Fruit fly (Drosophila melanogaster) whole organism, embryonic: Measurements from ENCODE around the gene CG32246.

Source experiments
- Ada2b ChIP-seq: fragments of 200-800 bp; sonication (Bioruptor generic); IDR thresholded peaks from 2 replicates; pipeline ENCODE4 v1.3.6; 2022; ENCODE audit warnings: missing biosample characterization, missing genetic modification characterization
- B-H2 ChIP-seq: fragments of 200-800 bp; sonication (Bioruptor generic); optimal IDR thresholded peaks from 2 replicates; lab custom pipeline; 2018; ENCODE audit warnings: missing biosample characterization, mild to moderate bottlenecking, missing genetic modification characterization
- CG10274 ChIP-seq: fragments of 200-800 bp; sonication (Bioruptor generic); optimal IDR thresholded peaks from 3 replicates; lab custom pipeline; 2017; ENCODE audit warnings: missing biosample characterization, mild to moderate bottlenecking, missing genetic modification characterization
- CG10366 ChIP-seq: fragments of 200-800 bp; sonication (Bioruptor generic); IDR thresholded peaks from 2 replicates; pipeline ENCODE4 v1.3.6; 2022; ENCODE audit warnings: missing biosample characterization, missing genetic modification characterization
- CG11093 ChIP-seq: fragments of 200-800 bp; sonication (Bioruptor generic); IDR thresholded peaks from 3 replicates; pipeline ENCODE4 v1.3.6; 2022; ENCODE audit warnings: missing biosample characterization, missing genetic modification characterization
- CG12155 ChIP-seq: fragments of 200-800 bp; sonication (Bioruptor generic); optimal IDR thresholded peaks from 3 replicates; lab custom pipeline; 2016; ENCODE audit warnings: missing biosample characterization, missing genetic modification characterization
- CG12236 ChIP-seq: fragments of 200-800 bp; sonication (Bioruptor generic); optimal IDR thresholded peaks from 2 replicates; lab custom pipeline; 2016; ENCODE audit warnings: missing biosample characterization, missing genetic modification characterization
- CG14050 ChIP-seq: fragments of 200-800 bp; sonication (Bioruptor generic); IDR thresholded peaks from 3 replicates; pipeline ENCODE4 v1.3.6; 2022; ENCODE audit warnings: missing biosample characterization, missing genetic modification characterization
- CG15011 ChIP-seq: fragments of 200-800 bp; sonication (Bioruptor generic); optimal IDR thresholded peaks from 3 replicates; lab custom pipeline; 2018; ENCODE audit warnings: missing biosample characterization, mild to moderate bottlenecking, missing genetic modification characterization
- CG1602 ChIP-seq: fragments of 200-800 bp; sonication (Bioruptor generic); optimal IDR thresholded peaks from 3 replicates; lab custom pipeline; 2016; ENCODE audit warnings: missing biosample characterization, missing genetic modification characterization
- CG17328 ChIP-seq: fragments of 200-800 bp; sonication (Bioruptor generic); IDR thresholded peaks from 2 replicates; pipeline ENCODE4 v1.3.6; 2022; ENCODE audit warnings: missing biosample characterization, missing genetic modification characterization
- CG2129 ChIP-seq: fragments of 200-800 bp; sonication (Bioruptor generic); IDR thresholded peaks from 2 replicates; pipeline ENCODE4 v1.3.6; 2022; ENCODE audit warnings: missing biosample characterization, missing genetic modification characterization; ENCODE audit not compliant: partially characterized antibody
- CG30403 ChIP-seq: fragments of 200-800 bp; sonication (Bioruptor generic); optimal IDR thresholded peaks from 3 replicates; lab custom pipeline; 2016; ENCODE audit warnings: missing biosample characterization, missing genetic modification characterization
- CG3995 ChIP-seq: fragments of 200-800 bp; sonication (Bioruptor generic); optimal IDR thresholded peaks from 3 replicates; lab custom pipeline; 2016; ENCODE audit warnings: missing biosample characterization, missing genetic modification characterization
- CG4707 ChIP-seq: fragments of 200-800 bp; sonication (Bioruptor generic); optimal IDR thresholded peaks from 2 replicates; lab custom pipeline; 2018; ENCODE audit warnings: missing biosample characterization, mild to moderate bottlenecking, missing genetic modification characterization, moderate library complexity
- CG7271 ChIP-seq: fragments of 200-800 bp; sonication (Bioruptor generic); optimal IDR thresholded peaks from 2 replicates; lab custom pipeline; 2018; ENCODE audit warnings: missing biosample characterization, mild to moderate bottlenecking, missing genetic modification characterization, moderate library complexity
- CG8478 ChIP-seq: fragments of >200 bp; optimal IDR thresholded peaks from 2 replicates; lab custom pipeline; 2018
- Dfd ChIP-seq, 2 experiments: fragments of >200 bp; optimal IDR thresholded peaks; 2 replicates each; lab custom pipeline; 2017; ENCODE audit warnings: missing biosample characterization in 2 of 2, missing genetic modification characterization in 2 of 2
- HLH3B ChIP-seq: fragments of 200-800 bp; sonication (Bioruptor generic); IDR thresholded peaks from 2 replicates; pipeline ENCODE4 v1.3.6; 2022; ENCODE audit warnings: missing biosample characterization, missing genetic modification characterization
- HmgD ChIP-seq: fragments of 200-800 bp; sonication (Bioruptor generic); optimal IDR thresholded peaks from 3 replicates; lab custom pipeline; 2016; ENCODE audit warnings: missing biosample characterization, missing genetic modification characterization
- Lpt ChIP-seq: fragments of >200 bp; optimal IDR thresholded peaks from 2 replicates; lab custom pipeline; 2018; ENCODE audit warnings: missing biosample characterization, missing genetic modification characterization
- Vsx1 ChIP-seq: fragments of 200-800 bp; sonication (Bioruptor generic); optimal IDR thresholded peaks from 2 replicates; lab custom pipeline; 2017; ENCODE audit warnings: missing biosample characterization, mild to moderate bottlenecking, missing genetic modification characterization, missing genetic modification reagents
- amos ChIP-seq: fragments of 200-800 bp; sonication (Bioruptor generic); IDR thresholded peaks from 2 replicates; pipeline ENCODE4 v1.3.6; 2022; ENCODE audit warnings: missing biosample characterization, missing genetic modification characterization; ENCODE audit not compliant: partially characterized antibody
- aop ChIP-seq: fragments of 200-800 bp; sonication (Bioruptor generic); IDR thresholded peaks from 2 replicates; pipeline ENCODE4 v1.3.6; 2022; ENCODE audit warnings: missing biosample characterization, missing genetic modification characterization
- cas ChIP-seq: fragments of 200-800 bp; sonication (Bioruptor generic); IDR thresholded peaks from 2 replicates; pipeline ENCODE4 v1.3.6; 2022; ENCODE audit warnings: missing biosample characterization, missing genetic modification characterization
- crc ChIP-seq: fragments of 200-800 bp; sonication (Bioruptor generic); optimal IDR thresholded peaks from 2 replicates; lab custom pipeline; 2016; ENCODE audit warnings: missing biosample characterization, missing genetic modification characterization
- disco-r ChIP-seq: fragments of 200-800 bp; sonication (Bioruptor generic); optimal IDR thresholded peaks from 2 replicates; lab custom pipeline; 2016; ENCODE audit warnings: missing biosample characterization, missing genetic modification characterization
- dmrt11E ChIP-seq: fragments of 200-800 bp; sonication (Bioruptor generic); optimal IDR thresholded peaks from 3 replicates; lab custom pipeline; 2018; ENCODE audit warnings: missing biosample characterization, mild to moderate bottlenecking, missing genetic modification characterization, moderate library complexity
- emc ChIP-seq: fragments of 200-800 bp; sonication (Bioruptor generic); optimal IDR thresholded peaks from 2 replicates; lab custom pipeline; 2016; ENCODE audit warnings: missing biosample characterization, missing genetic modification characterization
- ewg ChIP-seq: fragments of 200-800 bp; sonication (Bioruptor generic); optimal IDR thresholded peaks from 3 replicates; lab custom pipeline; 2017; ENCODE audit warnings: mild to moderate bottlenecking, missing biosample characterization, missing genetic modification reagents, missing genetic modification characterization
- fd3F ChIP-seq: fragments of 200-800 bp; sonication (Bioruptor generic); optimal IDR thresholded peaks from 2 replicates; lab custom pipeline; 2018; ENCODE audit warnings: missing biosample characterization, mild to moderate bottlenecking, missing genetic modification characterization, moderate library complexity
- gem ChIP-seq: fragments of 200-800 bp; sonication (Bioruptor generic); optimal IDR thresholded peaks from 2 replicates; lab custom pipeline; 2019; ENCODE audit warnings: missing biosample characterization, mild to moderate bottlenecking, missing genetic modification characterization, moderate library complexity
- hb ChIP-seq: fragments of 200-800 bp; sonication (Bioruptor generic); IDR thresholded peaks from 3 replicates; pipeline ENCODE4 v1.3.6; 2022; ENCODE audit warnings: missing biosample characterization, missing genetic modification characterization; ENCODE audit not compliant: partially characterized antibody
- jigr1 ChIP-seq: fragments of 200-800 bp; sonication (Bioruptor generic); IDR thresholded peaks from 3 replicates; pipeline ENCODE4 v1.3.6; 2022; ENCODE audit warnings: missing biosample characterization, missing genetic modification characterization
- kay ChIP-seq: fragments of 200-800 bp; sonication (Bioruptor generic); optimal IDR thresholded peaks from 2 replicates; lab custom pipeline; 2016; ENCODE audit warnings: missing biosample characterization, missing genetic modification characterization
- lilli ChIP-seq: fragments of 200-800 bp; sonication (Bioruptor generic); optimal IDR thresholded peaks from 3 replicates; lab custom pipeline; 2016; ENCODE audit warnings: missing biosample characterization, missing genetic modification characterization
- peb ChIP-seq: fragments of 200-800 bp; sonication (Bioruptor generic); IDR thresholded peaks from 2 replicates; pipeline ENCODE4 v1.3.6; 2022; ENCODE audit warnings: missing biosample characterization, missing genetic modification characterization
- psq ChIP-seq: fragments of 200-800 bp; sonication (Bioruptor generic); optimal IDR thresholded peaks from 2 replicates; lab custom pipeline; 2017; ENCODE audit warnings: missing biosample characterization, missing genetic modification characterization
- run ChIP-seq: fragments of 200-800 bp; sonication (Bioruptor generic); optimal IDR thresholded peaks from 3 replicates; lab custom pipeline; 2018; ENCODE audit warnings: missing biosample characterization, mild to moderate bottlenecking, missing genetic modification characterization
- sc ChIP-seq, 3 experiments: fragments of >200 bp in 2 of 3; fragments of 200-800 bp in 1 of 3; sonication (Bioruptor generic) in 1 of 3; optimal IDR thresholded peaks; 2 replicates in 2 of 3; 3 replicates in 1 of 3; lab custom pipeline; 2017; ENCODE audit warnings: mild to moderate bottlenecking in 1 of 3, missing biosample characterization in 1 of 3, missing genetic modification characterization in 1 of 3, missing genetic modification reagents in 1 of 3
- sima ChIP-seq: fragments of 200-800 bp; sonication (Bioruptor generic); optimal IDR thresholded peaks from 2 replicates; lab custom pipeline; 2016; ENCODE audit warnings: missing biosample characterization, missing genetic modification characterization
- slou ChIP-seq: fragments of 200-800 bp; sonication (Bioruptor generic); optimal IDR thresholded peaks from 3 replicates; lab custom pipeline; 2016; ENCODE audit warnings: missing biosample characterization, missing genetic modification characterization
- sna ChIP-seq: fragments of 200-800 bp; sonication (Bioruptor generic); IDR thresholded peaks from 2 replicates; pipeline ENCODE4 v1.3.6; 2022; ENCODE audit warnings: missing biosample characterization, missing genetic modification characterization; ENCODE audit not compliant: partially characterized antibody
- ssp ChIP-seq: fragments of 200-800 bp; sonication (Bioruptor generic); IDR thresholded peaks from 2 replicates; pipeline ENCODE4 v1.3.6; 2022; ENCODE audit warnings: missing biosample characterization, missing genetic modification characterization
- stwl ChIP-seq: fragments of 200-800 bp; sonication (Bioruptor generic); optimal IDR thresholded peaks from 3 replicates; lab custom pipeline; 2018; ENCODE audit warnings: missing biosample characterization, mild to moderate bottlenecking, missing genetic modification characterization, moderate library complexity
- tll ChIP-seq, 2 experiments: fragments of 200-800 bp in 1 of 2; fragments of >200 bp in 1 of 2; sonication (Bioruptor generic) in 1 of 2; optimal IDR thresholded peaks; 2 replicates each; lab custom pipeline; 2017 to 2019; ENCODE audit warnings: missing biosample characterization in 2 of 2, missing genetic modification characterization in 2 of 2, mild to moderate bottlenecking in 1 of 2, moderate library complexity in 1 of 2
- trem ChIP-seq: fragments of 200-800 bp; optimal IDR thresholded peaks from 3 replicates; lab custom pipeline; 2019; ENCODE audit warnings: missing biosample characterization, mild to moderate bottlenecking, missing genetic modification characterization, moderate library complexity
- tx ChIP-seq: fragments of 200-800 bp; sonication (Bioruptor generic); optimal IDR thresholded peaks from 2 replicates; lab custom pipeline; 2016; ENCODE audit warnings: missing biosample characterization, missing genetic modification characterization
- wdn ChIP-seq: fragments of 200-800 bp; sonication (Bioruptor generic); IDR thresholded peaks from 2 replicates; pipeline ENCODE4 v1.3.6; 2022; ENCODE audit warnings: missing biosample characterization, missing genetic modification characterization

Gene CG32246

DNA sequence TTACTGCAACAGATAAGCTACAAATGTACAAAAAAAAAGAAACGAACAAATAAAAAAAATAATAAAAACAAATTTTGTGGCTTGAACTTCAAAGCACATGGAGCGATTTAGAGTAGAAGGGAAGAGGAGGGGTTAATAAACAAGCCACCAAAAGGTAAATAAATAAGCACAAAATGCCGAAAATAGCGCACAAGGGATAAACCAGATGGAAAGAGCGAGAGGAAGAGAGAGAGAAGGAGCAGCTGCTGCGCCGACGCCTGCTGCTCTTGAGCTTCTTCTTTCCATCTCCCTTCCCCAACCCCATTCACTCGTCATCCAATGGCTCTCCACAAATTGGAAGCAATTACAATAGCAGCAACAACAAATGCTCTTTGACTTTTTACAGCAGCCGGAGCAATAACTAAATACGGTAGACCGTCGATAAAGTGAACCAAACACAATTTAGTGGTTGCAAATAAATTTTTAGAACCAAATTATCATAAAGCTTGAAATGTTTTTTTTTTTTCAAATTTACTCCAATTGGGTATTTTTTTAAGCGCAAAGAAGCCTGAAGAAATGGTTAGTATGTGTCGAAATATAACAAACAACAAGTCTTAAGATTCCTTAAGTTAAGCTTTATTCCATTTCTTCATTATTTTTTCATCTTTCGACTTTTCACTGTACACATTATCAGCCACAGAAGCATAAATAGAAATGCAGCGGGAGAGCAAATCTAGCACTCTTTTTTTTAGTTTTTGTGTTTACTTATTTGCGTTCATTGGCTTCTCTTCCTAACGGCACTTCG lies 3.5 kb downstream of the CG32246 start (continued):
- TF ChIP-seq jigr1 (peak; percentile 73; the same call in 1 of the 3 replicates), hb (GFP tag; lab: Robert Waterston, UW) (no peak), aop (0 out of 2 replicates have a peak, but pooled peaks have one; percentile 61), CG4707 (GFP tag; lab: Kevin White, UChicago) (peak; percentile 47), CG14050 (GFP tag; lab: Robert Waterston, UW) (peak; percentile 83), cas (GFP tag; lab: Robert Waterston, UW) (peak; percentile 63; the same call in 1 of the 2 replicates), ewg (GFP tag; lab: Kevin White, UChicago) (peak; percentile 88), CG10366 (peak; percentile 85), Ada2b (GFP tag; lab: Robert Waterston, UW) (peak; percentile 88), trem (tag; lab: Kevin White, UChicago) (peak; percentile 56), ssp (GFP tag; lab: Robert Waterston, UW) (peak; percentile 70), CG3995 (GFP tag; lab: Kevin White, UChicago) (peak; percentile 59), Lpt (GFP tag; lab: Kevin White, UChicago) (no peak), sima (peak; percentile 50), kay (GFP tag; lab: Kevin White, UChicago) (peak; percentile 87), lilli (GFP tag; lab: Kevin White, UChicago) (peak; percentile 91), CG17328 (GFP tag; lab: Robert Waterston, UW) (peak; percentile 86), amos (no peak), gem (tag; lab: Kevin White, UChicago) (peak; percentile 90), CG10274 (GFP tag; lab: Kevin White, UChicago) (peak; percentile 69), run (tag; lab: Kevin White, UChicago) (peak; percentile 34), CG1602 (peak; percentile 87), psq (peak; percentile 46), slou (peak; percentile 66), B-H2 (GFP tag; lab: Kevin White, UChicago) (peak; percentile 35), CG15011 (peak; percentile 83), HmgD (GFP tag; lab: Kevin White, UChicago) (peak; percentile 64), CG12236 (GFP tag; lab: Kevin White, UChicago) (peak; percentile 83), CG12155 (GFP tag; lab: Kevin White, UChicago) (peak; percentile 74), crc (peak; percentile 86), Dfd (GFP tag; optimal IDR thresholded peaks at IDR 0.05; lab: Kevin White, UChicago) (no peak), Vsx1 (peak; percentile 40), CG8478 (lab: Kevin White, UChicago) (no peak), disco-r (GFP tag; lab: Kevin White, UChicago) (peak; percentile 54), peb (GFP tag; lab: Robert Waterston, UW) (peak; percentile 71), dmrt11E (tag; lab: Kevin White, UChicago) (peak; percentile 85), sna (no peak), sc (optimal IDR thresholded peaks at IDR 0.05; lab: Kevin White, UChicago) (no peak), sc (GFP tag; optimal IDR thresholded peaks at IDR 0.05; lab: Kevin White, UChicago) (peak; percentile 75), CG30403 (GFP tag; lab: Kevin White, UChicago) (peak; percentile 87), stwl (tag; lab: Kevin White, UChicago) (no peak), CG7271 (no peak), emc (GFP tag; lab: Kevin White, UChicago) (peak; percentile 65), fd3F (GFP tag; lab: Kevin White, UChicago) (peak; percentile 86), HLH3B (GFP tag; lab: Robert Waterston, UW) (peak; percentile 86), tx (GFP tag; lab: Kevin White, UChicago) (peak; percentile 88), CG2129 (GFP tag; lab: Robert Waterston, UW) (no peak), CG11093 (GFP tag; lab: Robert Waterston, UW) (peak; percentile 85), wdn (GFP tag; lab: Robert Waterston, UW) (peak; percentile 29; the same call in 1 of the 2 replicates), tll (GFP tag; optimal IDR thresholded peaks at IDR 0.05; lab: Kevin White, UChicago) (no peak)
